Worm (Caenorhabditis elegans) whole organism, mixed stage, embryonic: Measurements from ENCODE around the gene nuaf-1.

Experiments
- M03D4.4 ChIP-seq: sonication (generic microtip); optimal IDR thresholded peaks from 2 replicates; lab custom pipeline; 2017; ENCODE audit warnings: mild to moderate bottlenecking, missing genetic modification characterization, missing compliant biosample characterization
- bed-3 ChIP-seq: fragments of 200-800 bp; sonication (Bioruptor generic); optimal IDR thresholded peaks from 3 replicates; lab custom pipeline; 2018; ENCODE audit warnings: mild to moderate bottlenecking, missing genetic modification characterization, moderate library complexity, missing compliant biosample characterization
- blmp-1 ChIP-seq: fragments of 150-350 bp; optimal IDR thresholded peaks from 2 replicates; lab custom pipeline; 2014; ENCODE audit warnings: missing biosample characterization, missing genetic modification characterization
- ceh-39 ChIP-seq: fragments of 150-350 bp; optimal IDR thresholded peaks from 2 replicates; lab custom pipeline; 2014; ENCODE audit warnings: missing biosample characterization, missing genetic modification characterization
- ceh-43 ChIP-seq: fragments of 200-800 bp; sonication (Bioruptor generic); optimal IDR thresholded peaks from 2 replicates; lab custom pipeline; 2018; ENCODE audit warnings: mild to moderate bottlenecking, missing genetic modification characterization, moderate library complexity, missing compliant biosample characterization
- ces-1 ChIP-seq: fragments of 150-350 bp; optimal IDR thresholded peaks from 2 replicates; lab custom pipeline; 2014; ENCODE audit warnings: missing biosample characterization, missing genetic modification reagents, missing genetic modification characterization
- cnd-1 ChIP-seq: fragments of 200-800 bp; sonication (Bioruptor generic); optimal IDR thresholded peaks from 2 replicates; lab custom pipeline; 2018; ENCODE audit warnings: mild to moderate bottlenecking, missing genetic modification characterization, missing compliant biosample characterization
- drap-1 ChIP-seq: fragments of 200-800 bp; sonication (Bioruptor generic); optimal IDR thresholded peaks from 3 replicates; lab custom pipeline; 2018; ENCODE audit warnings: mild to moderate bottlenecking, missing genetic modification characterization, missing compliant biosample characterization
- elt-1 ChIP-seq: sonication (generic microtip); optimal IDR thresholded peaks from 2 replicates; lab custom pipeline; 2017; ENCODE audit warnings: missing genetic modification characterization, mild to moderate bottlenecking, missing compliant biosample characterization, antibody characterized with exemption, moderate library complexity, borderline replicate concordance; ENCODE audit not compliant: insufficient read depth
- elt-3 ChIP-seq: fragments of 150-350 bp; optimal IDR thresholded peaks from 2 replicates; lab custom pipeline; 2014; ENCODE audit warnings: missing biosample characterization, missing genetic modification characterization
- flh-1 ChIP-seq: fragments of 200-800 bp; sonication (Bioruptor generic); optimal IDR thresholded peaks from 2 replicates; lab custom pipeline; 2018; ENCODE audit warnings: mild to moderate bottlenecking, missing genetic modification characterization, moderate library complexity, missing compliant biosample characterization
- ham-2 ChIP-seq: fragments of 200-800 bp; sonication (Bioruptor generic); optimal IDR thresholded peaks from 2 replicates; lab custom pipeline; 2018; ENCODE audit warnings: mild to moderate bottlenecking, missing genetic modification characterization, missing compliant biosample characterization
- hlh-1 ChIP-seq: fragments of 150-350 bp; optimal IDR thresholded peaks from 2 replicates; lab custom pipeline; 2014; ENCODE audit warnings: missing biosample characterization, missing genetic modification reagents, missing genetic modification characterization
- lin-13 ChIP-seq: fragments of 150-350 bp; optimal IDR thresholded peaks from 2 replicates; lab custom pipeline; 2014; ENCODE audit warnings: missing biosample characterization, missing genetic modification characterization
- lin-32 ChIP-seq: fragments of 200-800 bp; sonication (Bioruptor generic); optimal IDR thresholded peaks from 2 replicates; lab custom pipeline; 2018; ENCODE audit warnings: mild to moderate bottlenecking, missing genetic modification characterization, missing compliant biosample characterization
- lsy-2 ChIP-seq: fragments of 150-350 bp; optimal IDR thresholded peaks from 2 replicates; lab custom pipeline; 2014; ENCODE audit warnings: missing biosample characterization, missing genetic modification characterization
- mab-5 ChIP-seq: fragments of 150-350 bp; optimal IDR thresholded peaks from 2 replicates; lab custom pipeline; 2014; ENCODE audit warnings: missing biosample characterization, missing genetic modification characterization
- mep-1 ChIP-seq: fragments of 150-350 bp; optimal IDR thresholded peaks from 2 replicates; lab custom pipeline; 2017; ENCODE audit warnings: missing biosample characterization, missing genetic modification reagents, missing genetic modification characterization, inconsistent platforms
- mls-2 ChIP-seq: sonication (generic microtip); optimal IDR thresholded peaks from 2 replicates; lab custom pipeline; 2016; ENCODE audit warnings: mild to moderate bottlenecking, missing genetic modification characterization, moderate library complexity, missing compliant biosample characterization
- nhr-12 ChIP-seq: fragments of 150-350 bp; optimal IDR thresholded peaks from 2 replicates; lab custom pipeline; 2014; ENCODE audit warnings: missing biosample characterization, missing genetic modification characterization
- nhr-2 ChIP-seq: fragments of 150-350 bp; optimal IDR thresholded peaks from 2 replicates; lab custom pipeline; 2014; ENCODE audit warnings: missing biosample characterization, missing genetic modification characterization
- nhr-237 ChIP-seq: fragments of 150-350 bp; optimal IDR thresholded peaks from 2 replicates; lab custom pipeline; 2014; ENCODE audit warnings: missing biosample characterization, missing genetic modification characterization
- nhr-28 ChIP-seq: fragments of 150-350 bp; optimal IDR thresholded peaks from 2 replicates; lab custom pipeline; 2014; ENCODE audit warnings: missing biosample characterization, missing genetic modification characterization
- nhr-76 ChIP-seq: sonication (generic microtip); optimal IDR thresholded peaks from 2 replicates; lab custom pipeline; 2017; ENCODE audit warnings: missing biosample characterization, missing genetic modification characterization
- pha-4 ChIP-seq: fragments of 150-350 bp; optimal IDR thresholded peaks from 2 replicates; lab custom pipeline; 2018; ENCODE audit warnings: missing biosample characterization, missing genetic modification reagents, missing genetic modification characterization
- sem-2 ChIP-seq: fragments of 200-800 bp; sonication (Bioruptor generic); optimal IDR thresholded peaks from 2 replicates; lab custom pipeline; 2018; ENCODE audit warnings: mild to moderate bottlenecking, missing genetic modification characterization, missing compliant biosample characterization
- snpc-4 ChIP-seq: fragments of 150-350 bp; optimal IDR thresholded peaks from 2 replicates; lab custom pipeline; 2014; ENCODE audit warnings: missing biosample characterization, missing genetic modification characterization
- sptf-1 ChIP-seq: sonication (generic microtip); optimal IDR thresholded peaks from 2 replicates; lab custom pipeline; 2017; ENCODE audit warnings: mild to moderate bottlenecking, missing genetic modification characterization, moderate library complexity, missing compliant biosample characterization
- tbx-8 ChIP-seq: fragments of 200-800 bp; sonication (Bioruptor generic); optimal IDR thresholded peaks from 2 replicates; lab custom pipeline; 2018; ENCODE audit warnings: mild to moderate bottlenecking, missing genetic modification characterization, moderate library complexity, missing compliant biosample characterization
- unc-120 ChIP-seq: sonication (generic microtip); optimal IDR thresholded peaks from 2 replicates; lab custom pipeline; 2017; ENCODE audit warnings: missing genetic modification characterization, missing compliant biosample characterization; ENCODE audit not compliant: poor library complexity, severe bottlenecking
- unc-39 ChIP-seq: fragments of 150-350 bp; optimal IDR thresholded peaks from 2 replicates; lab custom pipeline; 2014; ENCODE audit warnings: missing biosample characterization, missing genetic modification characterization
- unc-62 ChIP-seq: fragments of 150-350 bp; optimal IDR thresholded peaks from 2 replicates; lab custom pipeline; 2014; ENCODE audit warnings: missing biosample characterization, missing genetic modification reagents, missing genetic modification characterization
- zip-8 ChIP-seq: fragments of 150-350 bp; optimal IDR thresholded peaks from 2 replicates; lab custom pipeline; 2014; ENCODE audit warnings: missing biosample characterization, missing genetic modification characterization
- ztf-11 ChIP-seq: fragments of 150-350 bp; optimal IDR thresholded peaks from 2 replicates; lab custom pipeline; 2014; ENCODE audit warnings: missing biosample characterization, missing genetic modification characterization

nuaf-1 gene

DNA sequence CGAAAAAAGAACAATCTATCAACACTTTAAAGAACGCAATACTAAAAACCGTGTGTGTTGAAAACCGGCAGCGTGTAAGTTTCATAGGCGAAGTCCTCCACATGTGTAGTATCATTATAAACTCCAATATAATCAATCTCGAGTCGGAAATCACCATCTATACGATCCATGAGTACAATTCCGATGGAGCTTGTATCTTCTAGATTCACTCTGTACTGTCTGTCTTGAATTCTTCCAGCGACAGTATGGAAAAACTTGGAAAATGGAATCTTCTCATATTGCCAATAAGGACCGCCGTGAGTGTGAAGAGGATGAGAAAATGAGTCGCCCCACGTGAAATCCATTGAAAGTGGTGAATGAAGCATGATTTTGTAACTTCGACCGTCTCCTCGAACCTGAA, 1.5 kb downstream of the nuaf-1 start:
- no peak for TF ChIP-seq unc-39 (tag; lab: Kevin White, UChicago)
- no peak for TF ChIP-seq sptf-1 (tag; lab: Kevin White, UChicago)
- TF ChIP-seq cnd-1 (tag; lab: Kevin White, UChicago) = no peak
- TF ChIP-seq lin-13 (tag; lab: Kevin White, UChicago) = no peak
- TF ChIP-seq nhr-12 (tag; lab: Kevin White, UChicago) = no peak
- TF ChIP-seq nhr-237 (tag; lab: Kevin White, UChicago) = no peak
- no peak for TF ChIP-seq lin-32 (GFP tag; lab: Kevin White, UChicago)
- TF ChIP-seq zip-8 = no peak
- no peak for TF ChIP-seq drap-1
- TF ChIP-seq blmp-1 (tag; lab: Kevin White, UChicago) = no peak
- no peak for TF ChIP-seq flh-1 (GFP tag; lab: Kevin White, UChicago)
- no peak for TF ChIP-seq mep-1
- TF ChIP-seq hlh-1 (tag; lab: Kevin White, UChicago) = no peak
- no peak for TF ChIP-seq pha-4
- no peak for TF ChIP-seq bed-3 (GFP tag; lab: Kevin White, UChicago)
- TF ChIP-seq ceh-39 = no peak
- TF ChIP-seq nhr-2 = no peak
- TF ChIP-seq snpc-4 (tag; lab: Kevin White, UChicago) = no peak
- no peak for TF ChIP-seq elt-1 (tag; lab: Kevin White, UChicago)

- TF ChIP-seq lin-32 (GFP tag; lab: Kevin White, UChicago) (no peak), elt-1 (tag; lab: Kevin White, UChicago) (no peak), nhr-12 (tag; lab: Kevin White, UChicago) (no peak), nhr-76 (tag; lab: Kevin White, UChicago) (no peak)
- TF ChIP-seq, all 35 proteins: peak for 0
Observed at ce11 chrV:13565781-13566180, 2.6 kb downstream of the nuaf-1 start, which contains the start of gene slrp-1. Gene slrp-1 (plus strand): TSS chrV:13565863.

DNA sequence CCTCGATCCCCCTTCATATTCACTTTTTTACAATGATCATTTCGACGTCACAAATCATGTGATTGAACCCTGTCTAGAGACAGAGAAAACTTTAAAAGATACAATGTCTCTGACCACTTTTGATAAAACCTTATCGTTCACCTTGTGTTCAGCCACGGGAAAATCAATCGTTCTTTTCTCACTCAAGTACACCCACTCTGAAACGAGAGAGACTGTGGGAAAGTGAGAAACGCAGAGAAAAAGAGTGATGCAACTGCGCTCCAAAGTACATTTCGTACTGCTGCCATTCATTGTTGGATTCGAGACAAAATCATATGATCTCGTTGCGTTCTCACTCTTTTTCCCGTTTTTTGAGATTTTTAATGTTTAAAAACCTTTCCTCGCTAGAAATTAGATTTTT, 3.2 kb downstream of the nuaf-1 start:
- TF ChIP-seq nhr-2 (no peak), unc-39 (tag; lab: Kevin White, UChicago) (no peak), tbx-8 (GFP tag; lab: Kevin White, UChicago) (no peak), flh-1 (GFP tag; lab: Kevin White, UChicago) (no peak), bed-3 (GFP tag; lab: Kevin White, UChicago) (no peak), hlh-1 (tag; lab: Kevin White, UChicago) (peak; percentile 71), ztf-11 (tag; lab: Kevin White, UChicago) (no peak), unc-62 (GFP tag; lab: Kevin White, UChicago) (peak; percentile 20), mep-1 (peak; percentile 79), mab-5 (no peak), M03D4.4 (tag; lab: Kevin White, UChicago) (no peak), lsy-2 (peak; percentile 25), nhr-237 (tag; lab: Kevin White, UChicago) (peak; percentile 57), zip-8 (no peak), elt-1 (tag; lab: Kevin White, UChicago) (no peak), pha-4 (peak; percentile 54), ceh-39 (peak; percentile 6), ces-1 (GFP tag; lab: Kevin White, UChicago) (peak; percentile 47), nhr-28 (tag; lab: Kevin White, UChicago) (no peak), sem-2 (no peak), sptf-1 (tag; lab: Kevin White, UChicago) (no peak), elt-3 (no peak), lin-32 (GFP tag; lab: Kevin White, UChicago) (no peak), lin-13 (tag; lab: Kevin White, UChicago) (no peak), snpc-4 (tag; lab: Kevin White, UChicago) (no peak)

ce11 chrV:13563841-13564240, 4.6 kb downstream of the nuaf-1 start, which contains the start of gene grl-17:
Gene grl-17 (minus strand): TSS chrV:13563941.
- TF ChIP-seq ztf-11 (tag; lab: Kevin White, UChicago) = no peak

DNA sequence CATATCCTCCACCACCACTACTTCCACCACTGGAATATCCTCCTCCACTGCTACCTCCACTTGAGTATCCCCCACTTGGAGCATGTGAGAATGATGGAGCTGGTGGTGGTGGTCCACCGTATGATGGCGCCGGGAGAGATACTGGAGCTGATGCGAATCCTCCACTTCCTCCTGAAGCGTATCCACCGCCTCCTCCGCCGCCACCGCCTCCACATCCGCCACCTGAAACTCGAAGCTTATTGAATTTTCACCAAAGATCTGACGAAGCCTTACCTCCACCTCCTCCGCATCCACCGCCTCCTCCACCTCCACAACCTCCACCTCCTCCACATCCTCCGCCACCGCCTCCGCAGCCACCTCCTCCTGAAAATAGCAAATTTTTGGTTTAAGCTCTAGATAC, 5.7 kb downstream of the nuaf-1 start:
- TF ChIP-seq blmp-1 (tag; lab: Kevin White, UChicago) (no peak), tbx-8 (GFP tag; lab: Kevin White, UChicago) (no peak), unc-120 (no peak), snpc-4 (tag; lab: Kevin White, UChicago) (no peak), ham-2 (GFP tag; lab: Kevin White, UChicago) (no peak), lsy-2 (no peak), lin-13 (tag; lab: Kevin White, UChicago) (no peak), unc-39 (tag; lab: Kevin White, UChicago) (no peak), drap-1 (no peak), cnd-1 (tag; lab: Kevin White, UChicago) (no peak), ceh-39 (no peak), pha-4 (no peak), nhr-28 (tag; lab: Kevin White, UChicago) (no peak), unc-62 (GFP tag; lab: Kevin White, UChicago) (no peak), M03D4.4 (tag; lab: Kevin White, UChicago) (no peak), ceh-43 (no peak), mls-2 (tag; lab: Kevin White, UChicago) (no peak)
